Worm (Caenorhabditis elegans) whole organism, L4/young adult: Measurements from ENCODE around the gene C45B2.3.
A peak's percentile ranks its signal among the peaks of the same experiment; 100 is the strongest.

ENCODE experiments used
- W03F9.2 ChIP-seq: fragments of 150-350 bp; optimal IDR thresholded peaks from 2 replicates; lab custom pipeline; 2014; ENCODE audit warnings: missing biosample characterization, missing genetic modification characterization
- dao-5 ChIP-seq: sonication (generic microtip); optimal IDR thresholded peaks from 2 replicates; lab custom pipeline; 2016; ENCODE audit warnings: missing genotype, missing genetic modification characterization, moderate library complexity, missing compliant biosample characterization
- him-1 ChIP-seq: sonication (generic microtip); optimal IDR thresholded peaks from 2 replicates; lab custom pipeline; 2016; ENCODE audit warnings: missing genotype, missing genetic modification reagents, missing genetic modification characterization, missing compliant biosample characterization

C45B2.3 gene

ce11 chrX:6100395-6101099 lies 17.8 kb downstream of the C45B2.3 start:
- TF ChIP-seq him-1 (tag; lab: Kevin White, UChicago) = no peak
- TF ChIP-seq dao-5 = no peak

DNA sequence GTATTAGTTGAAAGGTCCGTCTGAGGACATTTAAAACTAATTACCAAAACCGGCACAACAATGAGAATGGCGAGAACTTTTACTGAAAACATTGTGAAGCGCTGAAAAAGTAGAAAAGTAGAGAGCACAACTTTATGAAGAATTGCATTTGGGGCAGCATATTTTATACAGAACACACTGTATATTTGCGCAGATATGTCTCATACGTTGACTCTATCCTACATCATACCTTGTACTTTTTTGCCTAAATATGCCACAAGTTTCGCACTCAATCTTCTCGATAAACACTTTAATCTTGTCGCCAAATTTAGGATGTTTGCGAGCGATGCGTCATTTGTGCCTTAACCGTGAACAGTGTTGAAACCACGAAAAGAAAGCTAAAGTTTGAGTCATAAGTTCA lies 20.5 kb downstream of the C45B2.3 start, which contains the start of gene C15H9.11:
Gene C15H9.11 (minus strand): TSS at position 101 of the 400 bp plus-strand sequence.
- TF ChIP-seq W03F9.2 (tag; lab: Kevin White, UChicago) (no peak), him-1 (tag; lab: Kevin White, UChicago) (no peak), dao-5 (no peak)

DNA sequence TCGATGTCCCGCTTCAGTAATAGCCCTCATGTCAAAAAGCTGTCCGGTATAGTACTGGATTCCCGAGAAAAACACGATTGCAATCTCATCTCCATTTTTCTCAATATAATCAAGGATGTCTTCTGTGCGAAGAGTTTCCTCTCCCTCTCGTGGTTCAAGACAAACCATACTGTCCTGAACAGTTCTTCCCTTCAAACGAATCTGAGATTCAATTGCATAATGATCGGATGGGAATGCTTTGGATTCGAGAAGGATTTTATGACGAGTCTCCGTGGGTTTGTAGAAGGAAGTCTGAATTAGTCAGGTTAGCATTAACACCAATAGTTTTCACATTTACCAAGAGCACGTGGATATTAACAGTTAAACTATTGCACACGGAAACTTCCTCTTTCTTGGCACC lies 25.2 kb downstream of the C45B2.3 start:
- TF ChIP-seq dao-5 (no peak), him-1 (tag; lab: Kevin White, UChicago) (no peak), W03F9.2 (tag; lab: Kevin White, UChicago) (no peak)

DNA sequence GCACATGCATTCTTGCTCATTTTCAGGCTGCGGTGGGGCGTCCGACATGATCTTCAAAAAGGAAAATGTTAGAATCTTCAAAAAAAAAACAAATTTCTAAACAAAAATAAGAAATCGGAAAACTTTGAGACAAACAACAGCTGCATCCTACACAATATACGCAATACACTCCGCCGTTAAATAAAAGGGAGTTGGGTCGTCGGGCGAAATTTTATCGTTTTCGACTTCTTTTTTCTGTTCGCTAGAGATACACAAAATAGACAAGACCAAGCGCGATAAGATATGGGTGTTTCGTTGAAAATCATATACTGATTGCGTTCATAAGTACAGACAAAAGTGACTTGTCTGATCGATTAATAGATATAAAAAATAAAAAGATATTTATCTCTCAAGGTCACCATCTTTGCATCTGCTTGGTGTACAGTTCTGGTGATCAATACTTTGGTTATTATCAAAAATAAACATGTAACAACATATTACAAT lies 26.6 kb downstream of the C45B2.3 start, which contains the start of gene kynu-1:
Gene kynu-1 (minus strand): TSS at position 51 of the 483 bp plus-strand sequence.
- TF ChIP-seq him-1 (tag; lab: Kevin White, UChicago) (no peak), W03F9.2 (tag; lab: Kevin White, UChicago) (no peak), dao-5 (no peak)

ce11 chrX:6112817-6113216 lies 30.1 kb downstream of the C45B2.3 start, which contains the start of gene prx-3:
TSS of gene prx-3 (minus strand) at chrX:6112917.
- TF ChIP-seq W03F9.2 (tag; lab: Kevin White, UChicago) (no peak), him-1 (tag; lab: Kevin White, UChicago) (no peak), dao-5 (no peak)

- TF ChIP-seq W03F9.2 (tag; lab: Kevin White, UChicago) (no peak), dao-5 (no peak), him-1 (tag; lab: Kevin White, UChicago) (no peak)
Observed at ce11 chrX:6115502-6115901, 32.7 kb downstream of the C45B2.3 start, which contains the start of gene C15H9.3. TSS of gene C15H9.3 (plus strand) at chrX:6115802.

- no peak for TF ChIP-seq W03F9.2 (tag; lab: Kevin White, UChicago)
- no peak for TF ChIP-seq dao-5
- no peak for TF ChIP-seq him-1 (tag; lab: Kevin White, UChicago)
Observed at ce11 chrX:6118086-6118825, 35.5 kb downstream of the C45B2.3 start, which contains the start of gene C15H9.2. TSS of gene C15H9.2 (plus strand) at chrX:6118526.

DNA sequence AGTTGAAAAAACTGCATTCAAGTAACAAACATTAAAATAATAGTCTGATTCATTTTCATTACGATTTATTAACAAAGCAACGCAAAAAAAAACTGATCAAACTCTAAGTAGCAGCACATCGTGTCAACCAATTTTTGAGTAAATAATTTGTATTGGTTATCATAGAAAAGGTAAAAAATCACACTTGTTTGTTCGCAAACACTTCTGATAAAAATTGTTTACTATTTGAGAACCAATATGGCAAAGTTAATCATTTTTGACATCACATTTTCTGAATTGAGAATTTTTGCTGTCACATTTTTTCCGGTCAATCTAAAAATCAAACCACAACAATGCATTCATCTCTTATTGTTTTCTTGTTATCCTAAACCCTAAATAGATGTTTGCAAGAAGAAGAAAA lies 38.5 kb downstream of the C45B2.3 start:
- no peak for TF ChIP-seq W03F9.2 (tag; lab: Kevin White, UChicago)
- no peak for TF ChIP-seq dao-5
- TF ChIP-seq him-1 (tag; lab: Kevin White, UChicago) = no peak

DNA sequence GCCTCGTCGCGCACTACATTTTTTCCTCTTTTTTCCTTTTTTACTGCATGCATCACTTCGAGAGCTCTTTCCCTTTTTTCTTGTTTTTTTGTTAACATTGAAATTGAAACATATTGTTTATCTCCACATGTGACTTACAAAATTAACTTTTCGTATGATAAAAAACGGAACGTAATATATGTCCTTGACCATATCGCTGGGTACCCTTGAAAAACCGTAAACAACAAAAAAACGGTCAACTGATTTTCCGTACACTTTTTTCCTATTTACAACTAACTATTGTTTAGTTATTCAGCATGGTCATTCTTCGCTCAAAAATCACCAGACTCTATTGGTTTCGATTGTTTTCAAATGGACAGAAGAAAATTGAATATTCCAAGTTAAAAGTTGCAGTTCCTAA lies 39.3 kb downstream of the C45B2.3 start, which contains the start of gene nnt-1:
Gene nnt-1 (plus strand): TSS at position 286 of the 400 bp plus-strand sequence.
- TF ChIP-seq him-1 (tag; lab: Kevin White, UChicago) (no peak), W03F9.2 (tag; lab: Kevin White, UChicago) (no peak), dao-5 (no peak)

ce11 chrX:6128225-6128686 lies 45.5 kb downstream of the C45B2.3 start, which contains the start of gene C15H9.9:
TSS of gene C15H9.9 (minus strand) at chrX:6128275.
- TF ChIP-seq dao-5 (no peak), him-1 (tag; lab: Kevin White, UChicago) (peak; percentile 54)

- no peak for TF ChIP-seq dao-5
- no peak for TF ChIP-seq him-1 (tag; lab: Kevin White, UChicago)
- no peak for TF ChIP-seq W03F9.2 (tag; lab: Kevin White, UChicago)
Observed at ce11 chrX:6128773-6129172, 46.0 kb downstream of the C45B2.3 start.

ce11 chrX:6129277-6129676 lies 46.5 kb downstream of the C45B2.3 start:
- no peak for TF ChIP-seq him-1 (tag; lab: Kevin White, UChicago)
- no peak for TF ChIP-seq dao-5
- no peak for TF ChIP-seq W03F9.2 (tag; lab: Kevin White, UChicago)
